Fruit fly (Drosophila melanogaster): ENCODE data around the gene CG14342.

- TF ChIP-seq CG8478 (optimal IDR thresholded peaks at IDR 0.05), result no peak
- no peak for TF ChIP-seq CTCF (optimal IDR thresholded peaks at IDR 0.05)
These were observed 4.8 kb upstream of the CG14342 start, which contains the start of the genes CG5139 and CG43348 for dm6 chr2L:1199166-1199565.
